Worm (Caenorhabditis elegans): ENCODE results near the gene spe-18.
A peak's percentile ranks its signal among the peaks of the same experiment; 100 is the strongest.

Gene spe-18

ce11 chrII:13182295-13182694, 29.1 kb upstream of the spe-18 start:
- TF ChIP-seq zfh-2 (GFP tag; conservative IDR thresholded peaks at IDR 0.05) (peak; percentile 72), egrh-3 (GFP tag; IDR thresholded peaks at IDR 0.05) (peak; percentile 33; the same call in 1 of the 2 replicates)

ce11 chrII:13181465-13181864, 28.3 kb upstream of the spe-18 start, which contains the start of gene W09H1.1:
Gene W09H1.1, minus strand, starts transcription at chrII:13181565.
- no peak for TF ChIP-seq let-607 (tag; optimal IDR thresholded peaks at IDR 0.05)
- TF ChIP-seq him-1 (tag; optimal IDR thresholded peaks at IDR 0.05): no peak
- no peak for TF ChIP-seq K12H6.12 (tag; optimal IDR thresholded peaks at IDR 0.05)
- TF ChIP-seq nhr-120 (GFP tag; IDR thresholded peaks at IDR 0.05): no peak
- no peak for TF ChIP-seq gei-17 (GFP tag; optimal IDR thresholded peaks at IDR 0.05)
- no peak for TF ChIP-seq aptf-2 (GFP tag; conservative IDR thresholded peaks at IDR 0.05)
- no peak for TF ChIP-seq ceh-100 (GFP tag; IDR thresholded peaks at IDR 0.05)
- TF ChIP-seq F57A8.1 (GFP tag; optimal IDR thresholded peaks at IDR 0.05): no peak
- no peak for TF ChIP-seq ceh-27 (GFP tag; optimal IDR thresholded peaks at IDR 0.05)
- TF ChIP-seq mcd-1 (GFP tag; IDR thresholded peaks at IDR 0.05): no peak
- TF ChIP-seq aptf-3 (GFP tag; IDR thresholded peaks at IDR 0.05): no peak
- TF ChIP-seq snpc-4 (GFP tag; optimal IDR thresholded peaks at IDR 0.05): no peak
- no peak for TF ChIP-seq snpc-4 (tag; optimal IDR thresholded peaks at IDR 0.05)
- TF ChIP-seq ztf-25 (GFP tag; IDR thresholded peaks at IDR 0.05): no peak
- TF ChIP-seq die-1 (tag; optimal IDR thresholded peaks at IDR 0.05): no peak
- TF ChIP-seq hmg-20 (GFP tag; IDR thresholded peaks at IDR 0.05): no peak
- TF ChIP-seq repo-1 (tag; optimal IDR thresholded peaks at IDR 0.05): no peak
- no peak for TF ChIP-seq athp-1 (tag; optimal IDR thresholded peaks at IDR 0.05)
- TF ChIP-seq B0261.1 (tag; optimal IDR thresholded peaks at IDR 0.05): no peak
- TF ChIP-seq sptf-2 (GFP tag; optimal IDR thresholded peaks at IDR 0.05): no peak

- TF ChIP-seq Y95B8A.8 (GFP tag; IDR thresholded peaks at IDR 0.05): no peak
- TF ChIP-seq egrh-3 (GFP tag; IDR thresholded peaks at IDR 0.05): peak; percentile 16; the same call in 1 of the 2 replicates
- peak; percentile 67; the same call in 1 of the 2 replicates for TF ChIP-seq zfh-2 (GFP tag; conservative IDR thresholded peaks at IDR 0.05)
These were observed 21.2 kb upstream of the spe-18 start for ce11 chrII:13174435-13174834.

ce11 chrII:13170696-13171095, 17.5 kb upstream of the spe-18 start:
- no peak for TF ChIP-seq hmg-20 (GFP tag; IDR thresholded peaks at IDR 0.05)
- TF ChIP-seq zfh-2 (GFP tag; conservative IDR thresholded peaks at IDR 0.05): peak; percentile 67; the same call in 1 of the 2 replicates
- peak; percentile 48; the same call in 1 of the 2 replicates for TF ChIP-seq egrh-3 (GFP tag; IDR thresholded peaks at IDR 0.05)
- TF ChIP-seq ceh-91 (GFP tag; IDR thresholded peaks at IDR 0.05): no peak
- TF ChIP-seq lsy-27 (tag; optimal IDR thresholded peaks at IDR 0.05; ENCODE audit: borderline replicate concordance, insufficient read depth): no peak

- no peak for TF ChIP-seq unc-130 (GFP tag; optimal IDR thresholded peaks at IDR 0.05)
- no peak for TF ChIP-seq cebp-1 (GFP tag; IDR thresholded peaks at IDR 0.05)
- TF ChIP-seq cebp-1 (tag; optimal IDR thresholded peaks at IDR 0.05): peak; percentile 38
These were observed 14.3 kb upstream of the spe-18 start for ce11 chrII:13167493-13167892.

- TF ChIP-seq sdz-38 (tag; optimal IDR thresholded peaks at IDR 0.05) (no peak), ztf-26 (tag; optimal IDR thresholded peaks at IDR 0.05) (no peak), B0336.3 (GFP tag; IDR thresholded peaks at IDR 0.05) (0 out of 2 replicates have a peak, but pooled peaks have one; percentile 19), athp-1 (tag; optimal IDR thresholded peaks at IDR 0.05) (no peak), tlf-1 (GFP tag; optimal IDR thresholded peaks at IDR 0.05) (no peak), cebp-1 (GFP tag; IDR thresholded peaks at IDR 0.05) (no peak), cebp-1 (tag; optimal IDR thresholded peaks at IDR 0.05) (peak; percentile 55), dpff-1 (tag; optimal IDR thresholded peaks at IDR 0.05) (no peak), attf-5 (GFP tag; optimal IDR thresholded peaks at IDR 0.05) (peak; percentile 51), D2030.7 (GFP tag; IDR thresholded peaks at IDR 0.05) (no peak), F39B2.1 (GFP tag; IDR thresholded peaks at IDR 0.05) (no peak), chd-7 (tag; optimal IDR thresholded peaks at IDR 0.05) (no peak), dox-1 (GFP tag; IDR thresholded peaks at IDR 0.05) (0 out of 2 replicates have a peak, but pooled peaks have one; percentile 27), bed-1 (GFP tag; IDR thresholded peaks at IDR 0.05) (no peak), B0019.2 (GFP tag; conservative IDR thresholded peaks at IDR 0.05) (no peak)
These were observed 12.6 kb upstream of the spe-18 start, which contains the start of gene moe-3 for ce11 chrII:13165683-13166259. Gene moe-3, minus strand, starts transcription at chrII:13165733.
